Worm (Caenorhabditis elegans) whole organism, midembryonic: ENCODE measurements around the gene Y73B6BL.47.

Experiments
- cog-1 ChIP-seq: sonication (generic microtip); optimal IDR thresholded peaks from 2 replicates; lab custom pipeline; 2016; ENCODE audit warnings: missing genetic modification characterization, missing compliant biosample characterization
- ref-1 ChIP-seq: fragments of 200-800 bp; sonication (Bioruptor generic); conservative IDR thresholded peaks from 2 replicates; pipeline ENCODE4 v1.3.6; 2022; ENCODE audit warnings: missing genetic modification reagents, missing genetic modification characterization, missing compliant biosample characterization
- tab-1 ChIP-seq: fragments of 200-800 bp; sonication (Bioruptor generic); IDR thresholded peaks from 2 replicates; pipeline ENCODE4 v1.3.6; 2022; ENCODE audit warnings: missing genetic modification characterization, missing compliant biosample characterization
- ztf-29 ChIP-seq: fragments of 200-800 bp; sonication (Bioruptor generic); IDR thresholded peaks from 2 replicates; pipeline ENCODE4 v1.3.6; 2022; ENCODE audit warnings: missing genetic modification reagents, missing genetic modification characterization, missing compliant biosample characterization

ce11 chrIV:6335908-6336307 is 25.9 kb upstream of the Y73B6BL.47 start, which contains the start of gene mif-4:
- no peak for TF ChIP-seq ztf-29 (GFP tag; lab: Robert Waterston, UW)
- TF ChIP-seq cog-1 (tag; lab: Kevin White, UChicago), result no peak
- TF ChIP-seq ref-1 (GFP tag; lab: Robert Waterston, UW), result no peak
- TF ChIP-seq tab-1 (GFP tag; lab: Robert Waterston, UW), result no peak
